Worm (Caenorhabditis elegans): Measurements from ENCODE around the gene gpa-11.
A peak's percentile ranks its signal among the peaks of the same experiment; 100 is the strongest.

ce11 chrII:4297259-4297658 is 50.3 kb downstream of the gpa-11 start:
- TF ChIP-seq nhr-11 (tag; optimal IDR thresholded peaks at IDR 0.05) (no peak), nfya-1 (tag; optimal IDR thresholded peaks at IDR 0.05; ENCODE audit: insufficient read depth) (no peak), fos-1 (tag; optimal IDR thresholded peaks at IDR 0.05) (no peak), unc-62 (GFP tag; optimal IDR thresholded peaks at IDR 0.05) (no peak), nhr-28 (tag; optimal IDR thresholded peaks at IDR 0.05) (no peak), aly-2 (tag; optimal IDR thresholded peaks at IDR 0.05) (no peak), ama-1 (optimal IDR thresholded peaks at IDR 0.05) (no peak), ceh-16 (tag; optimal IDR thresholded peaks at IDR 0.05) (no peak), nhr-25 (tag; optimal IDR thresholded peaks at IDR 0.05) (no peak), lin-39 (tag; optimal IDR thresholded peaks at IDR 0.05) (no peak), elt-2 (tag; optimal IDR thresholded peaks at IDR 0.05) (peak; percentile 53), unc-39 (tag; optimal IDR thresholded peaks at IDR 0.05) (no peak), pha-4 (tag; optimal IDR thresholded peaks at IDR 0.05) (no peak)

Measured in whole organism, L3 larva.